Fruit fly (Drosophila melanogaster) whole organism, larva: ENCODE data around the gene bin.
A peak's percentile ranks its signal among the peaks of the same experiment; 100 is the strongest.

Source experiments
- noc ChIP-seq: fragments of 200-800 bp; sonication (Bioruptor generic); optimal IDR thresholded peaks from 3 replicates; lab custom pipeline; 2019; ENCODE audit warnings: missing biosample characterization, mild to moderate bottlenecking, missing genetic modification characterization, moderate library complexity

bin gene

DNA sequence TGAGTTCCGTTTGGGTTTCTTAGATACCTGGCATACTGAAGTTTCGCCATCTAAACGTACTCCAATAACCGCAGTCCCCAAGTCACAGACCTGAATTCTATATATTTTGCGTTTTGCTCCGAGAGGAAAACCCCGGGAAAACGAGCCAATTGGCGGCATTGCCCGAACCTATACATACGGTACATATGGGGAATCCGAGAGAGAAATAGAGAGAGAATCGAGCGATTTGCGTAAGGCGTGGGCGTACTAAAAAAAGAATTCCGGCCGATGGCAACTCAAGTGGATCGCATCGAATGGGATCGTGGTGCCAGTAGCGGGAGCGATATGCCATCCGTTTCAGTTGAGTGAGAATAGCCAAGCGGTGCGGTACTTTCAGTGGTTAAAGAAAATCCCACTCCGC is at the start of gene bin:
bin (plus strand) TSS at position 335 of the 400 bp plus-strand sequence.
- TF ChIP-seq noc (tag; lab: Kevin White, UChicago), result no peak

- TF ChIP-seq noc (tag; lab: Kevin White, UChicago), result no peak
Measured at dm6 chr3L:6942103-6942830, 48.2 kb upstream of the bin start.

DNA sequence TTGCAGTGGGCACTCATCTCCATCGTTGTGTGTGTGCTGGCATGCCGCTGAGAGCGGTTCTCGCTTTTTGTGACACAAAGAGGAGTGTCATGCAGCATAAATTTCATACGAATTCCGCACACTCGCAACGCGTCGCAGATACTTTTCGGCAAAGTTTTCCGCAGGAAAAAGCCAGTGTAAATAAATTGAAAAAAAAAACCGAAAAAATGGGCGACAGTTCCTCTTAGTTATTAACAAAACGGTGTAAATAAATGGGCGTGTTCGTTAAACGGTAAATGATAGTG is 47.6 kb upstream of the bin start, which contains the start of gene tow:
tow (plus strand) TSS at position 26 of the 284 bp plus-strand sequence.
- no peak for TF ChIP-seq noc (tag; lab: Kevin White, UChicago)

DNA sequence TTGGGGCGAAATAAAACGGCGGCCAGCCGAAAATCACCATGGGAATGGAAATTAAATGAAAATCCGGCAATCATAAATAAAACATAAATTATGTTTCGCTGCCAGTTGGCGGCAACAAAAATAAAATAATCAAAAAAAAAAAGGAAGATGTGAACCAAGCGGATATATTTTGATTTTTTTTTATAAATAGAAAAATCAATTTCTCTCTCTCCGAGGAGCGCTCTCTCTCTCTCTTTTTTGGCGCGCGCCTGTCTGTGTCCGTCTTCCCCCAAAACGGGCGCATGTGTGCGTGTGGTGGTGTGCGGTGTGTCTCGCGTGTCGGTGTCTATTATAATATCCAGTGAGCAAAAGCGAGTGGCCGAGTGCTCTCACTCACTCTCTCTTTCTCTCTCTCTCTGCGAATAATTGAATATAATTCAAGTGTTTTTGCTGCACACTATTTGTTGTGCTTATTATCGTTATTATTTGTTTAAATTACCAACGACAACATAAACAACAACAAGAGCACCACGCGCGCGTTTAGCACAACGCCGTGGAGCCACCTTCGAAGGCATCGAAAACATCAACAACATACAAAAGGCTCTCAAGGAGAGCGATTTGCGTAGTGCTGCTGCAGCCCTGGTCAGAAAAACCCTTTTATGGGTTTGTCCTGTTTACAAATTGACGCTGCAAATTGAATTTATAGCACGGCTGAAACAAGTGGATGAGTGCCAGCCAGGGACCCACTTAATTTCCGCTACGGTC is 47.0 kb upstream of the bin start:
- no peak for TF ChIP-seq noc (tag; lab: Kevin White, UChicago)

dm6 chr3L:6943948-6944319 is 46.5 kb upstream of the bin start:
- TF ChIP-seq noc (tag; lab: Kevin White, UChicago), result no peak

- TF ChIP-seq noc (tag; lab: Kevin White, UChicago), result no peak
Measured at dm6 chr3L:6945357-6945756, 45.1 kb upstream of the bin start.

dm6 chr3L:6947188-6947971 is 43.0 kb upstream of the bin start:
- no peak for TF ChIP-seq noc (tag; lab: Kevin White, UChicago)

- TF ChIP-seq noc (tag; lab: Kevin White, UChicago), result peak; percentile 89
Measured at dm6 chr3L:6955254-6956229, 34.9 kb upstream of the bin start, which contains the start of the genes CG10077 and CG9948. CG10077 (minus strand) TSS chr3L:6955904. CG9948 (plus strand) TSS chr3L:6955991.

dm6 chr3L:6957753-6958420 is 32.5 kb upstream of the bin start, which contains the start of the genes Uqcc1 and Surf1:
Uqcc1 (minus strand) TSS chr3L:6958108.
Surf1 (plus strand) TSS chr3L:6958346.
- TF ChIP-seq noc (tag; lab: Kevin White, UChicago), result no peak

DNA sequence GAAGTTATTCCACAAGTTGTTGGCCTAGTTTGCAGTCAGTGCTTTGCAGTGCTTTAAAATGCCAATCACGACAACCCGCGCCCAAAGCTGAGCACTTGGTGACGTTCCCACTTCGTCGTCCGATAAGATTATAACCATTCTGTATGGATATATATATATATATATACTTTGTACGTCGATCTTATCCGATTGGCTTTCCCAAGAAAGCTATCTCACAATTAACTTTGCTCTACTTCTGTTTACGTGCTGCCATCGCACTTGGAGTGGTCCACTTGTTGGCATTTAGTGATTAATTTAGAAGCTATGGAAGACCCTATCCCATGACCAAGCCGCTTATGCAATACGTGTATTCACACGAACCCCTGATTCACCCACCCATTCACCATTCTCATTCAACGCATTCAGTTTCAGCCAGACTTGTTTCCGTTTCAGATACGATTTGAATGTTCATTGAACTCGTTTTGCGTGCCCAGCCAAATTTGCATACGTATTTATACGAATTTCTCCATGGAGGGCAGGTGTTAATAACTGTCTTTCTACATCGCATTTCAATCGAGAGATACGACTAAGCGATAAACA is 28.3 kb upstream of the bin start:
- TF ChIP-seq noc (tag; lab: Kevin White, UChicago), result no peak

- no peak for TF ChIP-seq noc (tag; lab: Kevin White, UChicago)
Measured at dm6 chr3L:6963175-6963574, 27.2 kb upstream of the bin start.

- TF ChIP-seq noc (tag; lab: Kevin White, UChicago), result peak; percentile 42
Measured at dm6 chr3L:6963792-6964487, 26.5 kb upstream of the bin start.

dm6 chr3L:6964488-6965152 is 25.8 kb upstream of the bin start, which contains the start of gene sgl:
sgl (minus strand) TSS chr3L:6964758.
- TF ChIP-seq noc (tag; lab: Kevin White, UChicago), result peak; percentile 50
